Worm (Caenorhabditis elegans): ENCODE data around the gene W05B10.6.

- TF ChIP-seq W03F9.2 (tag; optimal IDR thresholded peaks at IDR 0.05) = no peak
- TF ChIP-seq him-1 (tag; optimal IDR thresholded peaks at IDR 0.05) = no peak
Observed at ce11 chrV:12634050-12634449, 24.0 kb downstream of the W05B10.6 start.

Data from whole organism, L4/young adult.